Worm (Caenorhabditis elegans): ENCODE data around the gene ant-1.3.

DNA sequence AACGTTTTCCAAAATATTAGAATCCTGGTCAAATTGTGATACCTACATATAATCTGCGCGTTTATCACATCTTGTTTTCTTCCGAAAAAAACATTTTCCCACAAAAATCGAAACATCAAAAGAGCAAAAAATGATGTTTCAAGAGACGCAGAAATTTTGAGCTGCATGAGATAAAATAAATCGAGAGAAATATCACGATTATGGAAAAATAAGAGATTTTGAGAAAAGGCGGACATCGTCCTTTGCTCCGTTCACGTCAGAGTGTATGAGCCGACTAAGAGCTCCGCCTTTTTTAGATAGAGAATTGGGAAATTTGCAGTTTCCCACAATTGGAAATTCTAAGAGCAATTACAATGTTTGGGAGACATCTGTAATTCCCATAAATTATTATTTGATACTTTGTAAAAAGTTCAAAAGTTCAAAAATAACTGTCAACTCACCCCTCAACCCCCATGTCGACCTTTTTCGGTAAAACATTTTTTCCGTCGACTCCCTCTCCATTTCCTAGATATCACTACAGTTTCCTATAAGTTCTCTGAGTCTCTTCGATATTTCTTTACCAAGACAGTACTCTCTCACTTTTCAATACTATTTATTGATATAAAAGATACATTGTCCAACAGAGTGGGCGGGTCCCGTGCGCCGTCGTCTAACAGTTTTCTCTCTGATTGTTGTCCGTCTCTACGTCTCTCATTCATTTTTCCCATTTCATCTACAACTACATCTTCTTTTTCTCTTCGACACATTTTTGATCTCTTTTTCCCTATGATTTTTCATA, 47.7 kb upstream of the ant-1.3 start:
- peak; percentile 61 for TF ChIP-seq nhr-71 (tag; optimal IDR thresholded peaks at IDR 0.05)
- TF ChIP-seq mep-1 (tag; optimal IDR thresholded peaks at IDR 0.05) = peak; percentile 43
- TF ChIP-seq alr-1 (tag; optimal IDR thresholded peaks at IDR 0.05; ENCODE audit: borderline replicate concordance) = no peak
- TF ChIP-seq ceh-63 (GFP tag; optimal IDR thresholded peaks at IDR 0.05) = no peak
- no peak for TF ChIP-seq ceh-82 (tag; optimal IDR thresholded peaks at IDR 0.05)
- TF ChIP-seq unc-62 (GFP tag; optimal IDR thresholded peaks at IDR 0.05) = no peak
